Fruit fly (Drosophila melanogaster): ENCODE results near the gene hb.

- no peak for TF ChIP-seq CG8478 (optimal IDR thresholded peaks at IDR 0.05)
- no peak for TF ChIP-seq CTCF (optimal IDR thresholded peaks at IDR 0.05)
Observed at dm6 chr3R:8660661-8661060, 37.0 kb downstream of the hb start, which contains the start of gene bel.
